Worm (Caenorhabditis elegans) whole organism, late embryonic: ENCODE results near the gene ZC449.4.

Experiments
- C08G9.2 ChIP-seq: sonication (generic microtip); optimal IDR thresholded peaks from 2 replicates; lab custom pipeline; 2016; ENCODE audit warnings: mild to moderate bottlenecking, missing genetic modification characterization, moderate library complexity, missing compliant biosample characterization
- F13H6.1 ChIP-seq: sonication (generic microtip); optimal IDR thresholded peaks from 2 replicates; lab custom pipeline; 2016; ENCODE audit warnings: missing genetic modification characterization, missing compliant biosample characterization
- T23F11.4 ChIP-seq: fragments of 200-800 bp; sonication (Bioruptor generic); optimal IDR thresholded peaks from 2 replicates; lab custom pipeline; 2018; ENCODE audit warnings: mild to moderate bottlenecking, missing genetic modification characterization, missing compliant biosample characterization
- ahr-1 ChIP-seq: sonication (generic microtip); optimal IDR thresholded peaks from 2 replicates; lab custom pipeline; 2016; ENCODE audit warnings: missing genetic modification characterization, missing compliant biosample characterization
- ceh-18 ChIP-seq: sonication (generic microtip); optimal IDR thresholded peaks from 2 replicates; lab custom pipeline; 2016; ENCODE audit warnings: missing genetic modification characterization, missing compliant biosample characterization
- ceh-2 ChIP-seq: sonication (generic microtip); optimal IDR thresholded peaks from 2 replicates; lab custom pipeline; 2016; ENCODE audit warnings: missing genotype, missing genetic modification characterization, missing compliant biosample characterization
- ceh-24 ChIP-seq: sonication (generic microtip); optimal IDR thresholded peaks from 2 replicates; lab custom pipeline; 2016; ENCODE audit warnings: mild to moderate bottlenecking, missing genetic modification characterization, missing compliant biosample characterization
- ceh-30 ChIP-seq: fragments of 150-350 bp; optimal IDR thresholded peaks from 2 replicates; lab custom pipeline; 2014; ENCODE audit warnings: missing biosample characterization, missing genetic modification characterization
- ceh-34 ChIP-seq: sonication (generic microtip); optimal IDR thresholded peaks from 2 replicates; lab custom pipeline; 2016; ENCODE audit warnings: mild to moderate bottlenecking, missing genetic modification characterization, missing compliant biosample characterization
- ceh-9 ChIP-seq: sonication (generic microtip); optimal IDR thresholded peaks from 2 replicates; lab custom pipeline; 2016; ENCODE audit warnings: mild to moderate bottlenecking, missing genetic modification characterization, inconsistent platforms, missing compliant biosample characterization
- che-1 ChIP-seq: sonication (generic microtip); optimal IDR thresholded peaks from 2 replicates; lab custom pipeline; 2016; ENCODE audit warnings: mild to moderate bottlenecking, missing genetic modification characterization, missing compliant biosample characterization
- dmd-4 ChIP-seq: sonication (generic microtip); optimal IDR thresholded peaks from 2 replicates; lab custom pipeline; 2016; ENCODE audit warnings: borderline replicate concordance, missing genetic modification characterization, missing compliant biosample characterization
- ets-4 ChIP-seq: sonication (generic microtip); optimal IDR thresholded peaks from 2 replicates; lab custom pipeline; 2016; ENCODE audit warnings: missing genetic modification characterization, missing compliant biosample characterization
- eyg-1 ChIP-seq: sonication (generic microtip); optimal IDR thresholded peaks from 2 replicates; lab custom pipeline; 2016; ENCODE audit warnings: missing genotype, missing genetic modification characterization, missing compliant biosample characterization
- fax-1 ChIP-seq: sonication (generic microtip); optimal IDR thresholded peaks from 2 replicates; lab custom pipeline; 2016; ENCODE audit warnings: missing genotype, missing genetic modification characterization, missing compliant biosample characterization
- fkh-6 ChIP-seq: sonication (generic microtip); optimal IDR thresholded peaks from 2 replicates; lab custom pipeline; 2016; ENCODE audit warnings: missing genetic modification characterization, missing compliant biosample characterization
- hlh-13 ChIP-seq: fragments of 200-800 bp; sonication (Bioruptor generic); optimal IDR thresholded peaks from 2 replicates; lab custom pipeline; 2018; ENCODE audit warnings: mild to moderate bottlenecking, missing genetic modification characterization, missing compliant biosample characterization
- mec-3 ChIP-seq: sonication (generic microtip); optimal IDR thresholded peaks from 2 replicates; lab custom pipeline; 2016; ENCODE audit warnings: borderline replicate concordance, missing genetic modification characterization, missing compliant biosample characterization
- npax-4 ChIP-seq: sonication (generic microtip); optimal IDR thresholded peaks from 2 replicates; lab custom pipeline; 2016; ENCODE audit warnings: missing genetic modification characterization, missing compliant biosample characterization
- odd-2 ChIP-seq: sonication (generic microtip); optimal IDR thresholded peaks from 2 replicates; lab custom pipeline; 2017; ENCODE audit warnings: antibody characterized with exemption, mild to moderate bottlenecking, missing genetic modification characterization, missing compliant biosample characterization
- pat-9 ChIP-seq: fragments of 200-800 bp; sonication (Bioruptor generic); optimal IDR thresholded peaks from 2 replicates; lab custom pipeline; 2018; ENCODE audit warnings: mild to moderate bottlenecking, missing genetic modification characterization, moderate library complexity, missing compliant biosample characterization
- pha-2 ChIP-seq: sonication (generic microtip); optimal IDR thresholded peaks from 2 replicates; lab custom pipeline; 2017; ENCODE audit warnings: mild to moderate bottlenecking, missing genetic modification characterization, missing compliant biosample characterization
- pha-4 ChIP-seq: fragments of 150-350 bp; optimal IDR thresholded peaks from 2 replicates; lab custom pipeline; 2018; ENCODE audit warnings: missing biosample characterization, missing genetic modification reagents, missing genetic modification characterization
- pros-1 ChIP-seq: fragments of 150-350 bp; optimal IDR thresholded peaks from 2 replicates; lab custom pipeline; 2014; ENCODE audit warnings: missing biosample characterization, missing genetic modification reagents, missing genetic modification characterization
- ref-2 ChIP-seq: sonication (generic microtip); optimal IDR thresholded peaks from 2 replicates; lab custom pipeline; 2016; ENCODE audit warnings: missing genetic modification characterization, missing compliant biosample characterization
- rnt-1 ChIP-seq: sonication (generic microtip); optimal IDR thresholded peaks from 2 replicates; lab custom pipeline; 2016; ENCODE audit warnings: missing genetic modification characterization, missing compliant biosample characterization
- sdc-2 ChIP-seq: sonication (generic microtip); optimal IDR thresholded peaks from 2 replicates; lab custom pipeline; 2016; ENCODE audit warnings: missing genotype, missing genetic modification characterization, missing compliant biosample characterization
- sox-2 ChIP-seq: fragments of 200-800 bp; sonication (Bioruptor generic); IDR thresholded peaks from 2 replicates; pipeline ENCODE4 v1.3.6; 2022; ENCODE audit warnings: missing genetic modification reagents, missing genetic modification characterization, missing compliant biosample characterization
- syd-9 ChIP-seq: sonication (generic microtip); optimal IDR thresholded peaks from 2 replicates; lab custom pipeline; 2016; ENCODE audit warnings: mild to moderate bottlenecking, missing genetic modification characterization, moderate library complexity, missing compliant biosample characterization
- tbx-2 ChIP-seq: sonication (generic microtip); optimal IDR thresholded peaks from 2 replicates; lab custom pipeline; 2016; ENCODE audit warnings: missing genetic modification characterization, missing compliant biosample characterization
- unc-3 ChIP-seq, 2 experiments: fragments of 200-800 bp in 1 of 2; sonication (Bioruptor generic) in 1 of 2; sonication (generic microtip) in 1 of 2; conservative IDR thresholded peaks in 1 of 2; optimal IDR thresholded peaks in 1 of 2; 2 replicates each; pipeline versions ENCODE4 v1.3.6 to Lab custom; 2016 to 2022; ENCODE audit warnings: missing compliant biosample characterization in 2 of 2, missing genetic modification characterization in 2 of 2, missing genetic modification reagents in 1 of 2
- unc-42 ChIP-seq: sonication (generic microtip); optimal IDR thresholded peaks from 2 replicates; lab custom pipeline; 2016; ENCODE audit warnings: missing genotype, missing genetic modification characterization, missing compliant biosample characterization
- unc-86 ChIP-seq: sonication (generic microtip); optimal IDR thresholded peaks from 2 replicates; lab custom pipeline; 2016; ENCODE audit warnings: missing genetic modification characterization, missing compliant biosample characterization

Gene ZC449.4

DNA sequence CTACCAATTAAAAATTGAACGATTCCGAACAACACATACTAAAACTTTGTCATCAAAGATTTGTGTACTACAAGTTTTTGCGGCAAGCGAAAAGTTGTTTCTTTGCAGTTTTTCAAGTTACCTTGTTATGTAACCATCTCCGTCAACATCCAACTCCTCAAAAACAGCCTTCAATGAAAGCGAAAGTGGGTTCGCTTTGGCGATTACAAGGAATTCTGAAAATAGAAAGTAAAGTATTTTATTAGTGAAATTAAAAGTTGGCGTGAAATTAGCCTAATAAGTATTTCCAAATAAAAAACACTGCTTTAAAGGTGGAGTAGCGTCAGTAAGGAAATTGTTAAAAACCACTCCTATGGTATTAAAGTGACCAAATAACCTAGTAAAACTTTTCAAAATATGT is 41.8 kb upstream of the ZC449.4 start:
- TF ChIP-seq eyg-1 (tag; lab: Kevin White, UChicago) (no peak), ceh-18 (tag; lab: Kevin White, UChicago) (no peak), pat-9 (tag; lab: Kevin White, UChicago) (no peak), che-1 (tag; lab: Kevin White, UChicago) (no peak), hlh-13 (GFP tag; lab: Kevin White, UChicago) (no peak), F13H6.1 (tag; lab: Kevin White, UChicago) (no peak), odd-2 (tag; lab: Kevin White, UChicago) (no peak), unc-3 (GFP tag; conservative IDR thresholded peaks at IDR 0.05; lab: Robert Waterston, UW) (no peak), unc-3 (tag; optimal IDR thresholded peaks at IDR 0.05; lab: Kevin White, UChicago) (no peak), npax-4 (no peak), sox-2 (GFP tag; lab: Robert Waterston, UW) (no peak)

DNA sequence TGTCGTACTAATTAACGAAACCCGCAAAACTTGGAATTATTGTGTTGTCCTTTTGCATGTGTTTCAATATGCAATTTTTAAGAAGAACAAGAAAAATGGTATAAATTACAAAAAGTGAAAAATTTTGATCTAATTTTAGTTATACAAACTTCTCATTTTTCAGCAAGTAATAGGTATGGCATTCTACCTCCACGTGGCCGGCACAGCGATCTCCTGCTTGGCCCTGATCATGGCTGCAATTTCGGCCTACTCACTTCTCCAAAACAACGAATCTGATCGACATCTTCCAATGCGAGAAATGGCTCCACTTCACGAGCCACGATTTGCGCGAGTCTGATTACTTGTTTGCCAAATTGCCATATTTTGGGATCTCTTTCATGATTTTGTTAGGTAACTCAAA is 40.1 kb upstream of the ZC449.4 start:
- TF ChIP-seq rnt-1 (tag; lab: Kevin White, UChicago) (no peak), pha-2 (tag; lab: Kevin White, UChicago) (no peak), dmd-4 (no peak), che-1 (tag; lab: Kevin White, UChicago) (no peak), unc-86 (tag; lab: Kevin White, UChicago) (no peak)
- TF ChIP-seq, all 69 proteins: peak for 0

DNA sequence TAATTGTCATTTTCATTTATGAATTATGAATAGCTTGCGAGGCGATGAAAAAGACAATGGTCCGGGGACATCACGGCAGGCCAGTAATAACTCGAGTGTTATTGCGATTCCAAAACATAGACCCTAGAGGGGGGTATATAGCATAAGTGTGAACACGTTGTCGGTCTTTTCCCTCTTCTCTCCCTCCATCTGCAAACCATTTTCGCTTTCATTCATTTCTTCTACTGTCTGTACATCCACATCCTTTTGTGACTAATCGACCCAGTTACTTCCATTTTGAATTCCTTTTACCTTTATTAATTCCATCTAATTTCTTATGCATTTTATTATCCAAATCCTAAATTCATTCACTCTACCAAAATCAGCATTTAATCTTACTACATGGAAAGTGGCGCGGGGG is 37.3 kb upstream of the ZC449.4 start:
- no peak for TF ChIP-seq ceh-30 (tag; lab: Kevin White, UChicago)
- no peak for TF ChIP-seq hlh-13 (GFP tag; lab: Kevin White, UChicago)
- no peak for TF ChIP-seq ceh-34
- TF ChIP-seq ets-4 (tag; lab: Kevin White, UChicago) = no peak
- TF ChIP-seq unc-3 (GFP tag; conservative IDR thresholded peaks at IDR 0.05; lab: Robert Waterston, UW) = no peak
- no peak for TF ChIP-seq unc-3 (tag; optimal IDR thresholded peaks at IDR 0.05; lab: Kevin White, UChicago)
- no peak for TF ChIP-seq ceh-9 (tag; lab: Kevin White, UChicago)
- no peak for TF ChIP-seq ceh-2
- no peak for TF ChIP-seq mec-3 (tag; lab: Kevin White, UChicago)
- TF ChIP-seq tbx-2 (tag; lab: Kevin White, UChicago) = no peak
- no peak for TF ChIP-seq ref-2 (tag; lab: Kevin White, UChicago)
- TF ChIP-seq unc-86 (tag; lab: Kevin White, UChicago) = no peak
- no peak for TF ChIP-seq pros-1 (tag; lab: Kevin White, UChicago)
- no peak for TF ChIP-seq che-1 (tag; lab: Kevin White, UChicago)
- TF ChIP-seq unc-42 (tag; lab: Kevin White, UChicago) = no peak
- no peak for TF ChIP-seq fax-1

DNA sequence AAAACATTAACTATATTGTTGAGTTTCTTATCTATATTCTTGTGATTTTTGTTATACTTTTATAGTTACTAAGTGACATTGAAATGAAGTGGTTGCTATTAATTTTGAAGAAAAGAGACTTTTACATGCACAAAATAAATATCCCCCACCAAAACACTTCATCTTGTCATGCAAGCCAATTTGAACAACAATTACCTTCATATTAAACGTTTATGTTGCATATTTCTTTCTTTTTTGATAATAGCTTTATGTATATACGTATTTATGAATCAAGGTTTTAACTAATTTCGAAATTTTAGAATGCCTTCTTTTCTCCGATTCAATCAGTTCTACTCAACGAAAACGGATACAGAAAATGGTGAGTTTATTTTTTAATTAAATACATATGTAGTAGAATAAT is 34.0 kb upstream of the ZC449.4 start, which contains the start of gene clc-7:
clc-7 (plus strand) TSS at position 301 of the 400 bp plus-strand sequence.
- no peak for TF ChIP-seq unc-42 (tag; lab: Kevin White, UChicago)
- no peak for TF ChIP-seq pha-2 (tag; lab: Kevin White, UChicago)
- TF ChIP-seq fkh-6 (tag; lab: Kevin White, UChicago) = no peak
- no peak for TF ChIP-seq mec-3 (tag; lab: Kevin White, UChicago)
- TF ChIP-seq ref-2 (tag; lab: Kevin White, UChicago) = no peak
- no peak for TF ChIP-seq ceh-24 (tag; lab: Kevin White, UChicago)
- TF ChIP-seq pha-4 (tag; lab: Kevin White, UChicago) = no peak
- TF ChIP-seq C08G9.2 (tag; lab: Kevin White, UChicago) = no peak
- no peak for TF ChIP-seq ahr-1 (tag; lab: Kevin White, UChicago)
- TF ChIP-seq unc-86 (tag; lab: Kevin White, UChicago) = no peak
- TF ChIP-seq syd-9 (tag; lab: Kevin White, UChicago) = no peak
- no peak for TF ChIP-seq npax-4
- TF ChIP-seq odd-2 (tag; lab: Kevin White, UChicago) = no peak
- no peak for TF ChIP-seq T23F11.4 (GFP tag; lab: Kevin White, UChicago)
- TF ChIP-seq ceh-34 = no peak
- no peak for TF ChIP-seq sdc-2
- TF ChIP-seq che-1 (tag; lab: Kevin White, UChicago) = no peak
